Worm (Caenorhabditis elegans): Measurements from ENCODE around the gene F11G11.5.
"Not testable (repeated sequence)": the region's sequence is repeated elsewhere in the genome, so short reads cannot be mapped to it uniquely, and the experiment has no call there.

F11G11.5 gene

DNA sequence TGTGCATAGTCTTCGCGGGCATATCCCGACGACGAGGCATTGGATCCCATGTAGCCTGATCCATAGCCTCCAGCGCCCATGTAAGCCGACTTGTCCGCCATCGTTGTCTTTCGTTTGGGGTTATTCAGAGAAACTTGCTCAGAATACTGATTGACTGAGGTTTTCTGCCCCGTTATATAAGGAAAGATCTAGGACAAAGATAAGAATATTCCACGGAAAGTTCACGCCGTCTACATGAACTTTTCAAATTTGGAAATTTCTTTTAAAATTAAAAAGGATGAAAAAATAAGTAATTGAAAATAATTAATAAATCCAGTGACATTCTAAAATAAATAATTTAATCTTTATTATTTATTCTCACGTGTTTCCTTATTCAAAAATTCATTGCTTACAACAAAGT, 2.5 kb downstream of the F11G11.5 start, which contains the start of the genes nspd-5 and F11G11.4:
nspd-5 (minus strand) TSS at position 101 of the 400 bp plus-strand sequence.
F11G11.4 (plus strand) TSS at position 335 of the 400 bp plus-strand sequence.
- not testable (repeated sequence) for TF ChIP-seq elt-1 (tag; optimal IDR thresholded peaks at IDR 0.05; ENCODE audit: borderline replicate concordance, insufficient read depth); zip-8 (tag; optimal IDR thresholded peaks at IDR 0.05); unc-62 (GFP tag; optimal IDR thresholded peaks at IDR 0.05)

DNA sequence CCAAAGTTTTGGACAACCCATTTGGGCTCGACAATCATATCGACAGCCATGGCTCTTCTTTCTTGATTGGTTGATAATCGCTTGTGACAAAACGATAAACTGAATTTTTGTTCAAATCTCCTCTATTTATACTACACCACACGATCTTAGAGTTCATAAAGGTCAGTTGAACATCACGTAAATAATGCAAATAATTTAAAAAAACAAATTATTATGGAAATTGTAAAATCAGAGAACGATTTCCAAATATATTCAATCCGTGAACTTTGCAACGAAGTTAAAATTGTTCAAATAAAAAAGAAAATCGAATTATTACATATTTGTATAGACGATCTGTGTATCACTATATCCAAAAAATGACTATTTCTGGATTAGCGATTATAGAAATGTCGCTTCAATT, 5.6 kb downstream of the F11G11.5 start, which contains the start of the genes mpst-4 and F11G11.14:
mpst-4 (minus strand) TSS at position 101 of the 400 bp plus-strand sequence.
F11G11.14 (plus strand) TSS at position 325 of the 400 bp plus-strand sequence.
- TF ChIP-seq ztf-11 (tag; optimal IDR thresholded peaks at IDR 0.05) = no peak

DNA sequence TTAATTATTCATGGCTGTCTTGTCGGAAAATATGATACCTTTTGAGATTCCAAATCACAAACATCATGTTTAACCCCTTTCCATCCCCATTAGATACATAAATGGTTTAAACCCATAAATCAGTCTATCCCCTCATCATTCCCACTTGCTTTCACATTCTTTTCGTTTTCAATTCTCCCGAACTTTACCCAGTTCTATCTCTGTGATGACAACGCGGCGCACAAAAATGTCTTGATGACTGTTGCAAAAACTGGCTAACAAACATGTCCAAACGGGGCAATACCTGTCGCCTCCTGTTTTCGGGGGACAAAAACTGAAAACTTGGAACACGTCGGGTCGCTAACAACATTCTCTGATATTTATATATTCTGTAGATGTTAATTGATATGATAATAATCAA, 8.3 kb downstream of the F11G11.5 start:
- TF ChIP-seq tbx-8 (GFP tag; optimal IDR thresholded peaks at IDR 0.05) (no peak), flh-1 (GFP tag; optimal IDR thresholded peaks at IDR 0.05) (no peak), nhr-12 (tag; optimal IDR thresholded peaks at IDR 0.05) (no peak), mls-2 (tag; optimal IDR thresholded peaks at IDR 0.05) (no peak), sem-2 (GFP tag; optimal IDR thresholded peaks at IDR 0.05) (no peak), lin-32 (GFP tag; optimal IDR thresholded peaks at IDR 0.05) (no peak), lin-13 (tag; optimal IDR thresholded peaks at IDR 0.05) (no peak), elt-1 (tag; optimal IDR thresholded peaks at IDR 0.05; ENCODE audit: borderline replicate concordance, insufficient read depth) (no peak), ceh-43 (GFP tag; optimal IDR thresholded peaks at IDR 0.05) (no peak), elt-3 (tag; optimal IDR thresholded peaks at IDR 0.05) (no peak), M03D4.4 (tag; optimal IDR thresholded peaks at IDR 0.05) (no peak), blmp-1 (tag; optimal IDR thresholded peaks at IDR 0.05) (no peak), drap-1 (GFP tag; optimal IDR thresholded peaks at IDR 0.05) (no peak), bed-3 (GFP tag; optimal IDR thresholded peaks at IDR 0.05) (no peak), ztf-11 (tag; optimal IDR thresholded peaks at IDR 0.05) (no peak), zip-8 (tag; optimal IDR thresholded peaks at IDR 0.05) (no peak), nhr-76 (tag; optimal IDR thresholded peaks at IDR 0.05) (no peak)

ce11 chrII:4867476-4867875, 9.8 kb downstream of the F11G11.5 start, which contains the start of gene col-17:
col-17 (minus strand) TSS chrII:4867576.
- TF ChIP-seq unc-62 (GFP tag; optimal IDR thresholded peaks at IDR 0.05) (no peak), tbx-8 (GFP tag; optimal IDR thresholded peaks at IDR 0.05) (no peak), nhr-28 (tag; optimal IDR thresholded peaks at IDR 0.05) (no peak), lsy-2 (tag; optimal IDR thresholded peaks at IDR 0.05) (no peak), nhr-2 (tag; optimal IDR thresholded peaks at IDR 0.05) (no peak), mls-2 (tag; optimal IDR thresholded peaks at IDR 0.05) (no peak), elt-3 (tag; optimal IDR thresholded peaks at IDR 0.05) (no peak), drap-1 (GFP tag; optimal IDR thresholded peaks at IDR 0.05) (no peak), zip-8 (tag; optimal IDR thresholded peaks at IDR 0.05) (no peak), lin-13 (tag; optimal IDR thresholded peaks at IDR 0.05) (no peak), sptf-1 (tag; optimal IDR thresholded peaks at IDR 0.05) (no peak), flh-1 (GFP tag; optimal IDR thresholded peaks at IDR 0.05) (no peak)

ce11 chrII:4869793-4870343, 12.1 kb downstream of the F11G11.5 start:
- TF ChIP-seq lin-13 (tag; optimal IDR thresholded peaks at IDR 0.05) = no peak

- TF ChIP-seq mls-2 (tag; optimal IDR thresholded peaks at IDR 0.05) (no peak), nhr-76 (tag; optimal IDR thresholded peaks at IDR 0.05) (no peak), ham-2 (GFP tag; optimal IDR thresholded peaks at IDR 0.05) (no peak), nhr-28 (tag; optimal IDR thresholded peaks at IDR 0.05) (no peak), unc-39 (tag; optimal IDR thresholded peaks at IDR 0.05) (no peak), mep-1 (tag; optimal IDR thresholded peaks at IDR 0.05) (no peak), unc-120 (tag; optimal IDR thresholded peaks at IDR 0.05; ENCODE audit: poor library complexity, severe bottlenecking) (no peak)
Measured at ce11 chrII:4870691-4871090, 13.0 kb downstream of the F11G11.5 start, which contains the start of gene col-20. col-20 (minus strand) TSS chrII:4870791.

- TF ChIP-seq mab-5 (tag; optimal IDR thresholded peaks at IDR 0.05) = no peak
- no peak for TF ChIP-seq tbx-8 (GFP tag; optimal IDR thresholded peaks at IDR 0.05)
- no peak for TF ChIP-seq mls-2 (tag; optimal IDR thresholded peaks at IDR 0.05)
- no peak for TF ChIP-seq drap-1 (GFP tag; optimal IDR thresholded peaks at IDR 0.05)
- TF ChIP-seq ces-1 (GFP tag; optimal IDR thresholded peaks at IDR 0.05) = no peak
- TF ChIP-seq bed-3 (GFP tag; optimal IDR thresholded peaks at IDR 0.05) = no peak
- TF ChIP-seq unc-120 (tag; optimal IDR thresholded peaks at IDR 0.05; ENCODE audit: poor library complexity, severe bottlenecking) = no peak
- TF ChIP-seq lin-13 (tag; optimal IDR thresholded peaks at IDR 0.05) = no peak
- TF ChIP-seq sptf-1 (tag; optimal IDR thresholded peaks at IDR 0.05) = no peak
- TF ChIP-seq flh-1 (GFP tag; optimal IDR thresholded peaks at IDR 0.05) = no peak
- no peak for TF ChIP-seq unc-39 (tag; optimal IDR thresholded peaks at IDR 0.05)
- no peak for TF ChIP-seq nhr-12 (tag; optimal IDR thresholded peaks at IDR 0.05)
Measured at ce11 chrII:4871834-4872233, 14.1 kb downstream of the F11G11.5 start.
